Fruit fly (Drosophila melanogaster): ENCODE results near the gene nsl1.

Gene nsl1

dm6 chr3R:15775242-15775641, 18.3 kb upstream of the nsl1 start, which contains the start of gene CG45207:
Gene CG45207 (minus strand): TSS chr3R:15775342.
- TF ChIP-seq CG4496 (GFP tag; IDR thresholded peaks at IDR 0.05) (no peak), CG17806 (tag; optimal IDR thresholded peaks at IDR 0.05) (no peak), CG14655 (GFP tag; optimal IDR thresholded peaks at IDR 0.05) (no peak), Ets98B (GFP tag; IDR thresholded peaks at IDR 0.05) (no peak), EcR (GFP tag; optimal IDR thresholded peaks at IDR 0.05) (no peak), CG8159 (tag; optimal IDR thresholded peaks at IDR 0.05) (no peak), rn (GFP tag; IDR thresholded peaks at IDR 0.05) (no peak), CG8301 (tag; optimal IDR thresholded peaks at IDR 0.05) (no peak), Snoo (tag; optimal IDR thresholded peaks at IDR 0.05) (no peak), CG32121 (GFP tag; IDR thresholded peaks at IDR 0.05) (no peak), CG10348 (GFP tag; IDR thresholded peaks at IDR 0.05) (no peak), CG34367 (tag; optimal IDR thresholded peaks at IDR 0.05) (no peak), Pif1B (GFP tag; optimal IDR thresholded peaks at IDR 0.05) (no peak), Pif1A (GFP tag; optimal IDR thresholded peaks at IDR 0.05) (no peak), gl (tag; optimal IDR thresholded peaks at IDR 0.05) (no peak)

- TF ChIP-seq CG8301 (tag; optimal IDR thresholded peaks at IDR 0.05) (no peak), EcR (GFP tag; optimal IDR thresholded peaks at IDR 0.05) (no peak), CG14655 (GFP tag; optimal IDR thresholded peaks at IDR 0.05) (no peak), D1 (tag; optimal IDR thresholded peaks at IDR 0.05) (no peak), Pif1B (GFP tag; optimal IDR thresholded peaks at IDR 0.05) (no peak), gl (tag; optimal IDR thresholded peaks at IDR 0.05) (no peak), CG17806 (tag; optimal IDR thresholded peaks at IDR 0.05) (no peak), rn (GFP tag; IDR thresholded peaks at IDR 0.05) (no peak), CG4496 (GFP tag; IDR thresholded peaks at IDR 0.05) (no peak), Ets98B (GFP tag; IDR thresholded peaks at IDR 0.05) (no peak), CG9948 (tag; optimal IDR thresholded peaks at IDR 0.05) (no peak)
Observed at dm6 chr3R:15779505-15779904, 14.1 kb upstream of the nsl1 start, which contains the start of gene CG5614. Gene CG5614 (plus strand): TSS chr3R:15779805.

dm6 chr3R:15784298-15784697, 9.3 kb upstream of the nsl1 start:
- TF ChIP-seq CG14655 (GFP tag; optimal IDR thresholded peaks at IDR 0.05) (no peak), Ets98B (GFP tag; IDR thresholded peaks at IDR 0.05) (no peak), CG10348 (GFP tag; IDR thresholded peaks at IDR 0.05) (no peak)

dm6 chr3R:15786538-15786937, 7.0 kb upstream of the nsl1 start, which contains the start of gene CG9590:
Gene CG9590 (plus strand): TSS chr3R:15786703.
- no peak for TF ChIP-seq CG32121 (GFP tag; IDR thresholded peaks at IDR 0.05)
- TF ChIP-seq CG17806 (tag; optimal IDR thresholded peaks at IDR 0.05) = no peak

dm6 chr3R:15788221-15788620, 5.4 kb upstream of the nsl1 start, which contains the start of gene Uros2:
Gene Uros2 (plus strand): TSS chr3R:15788521.
- TF ChIP-seq gl (tag; optimal IDR thresholded peaks at IDR 0.05) (no peak), CG14655 (GFP tag; optimal IDR thresholded peaks at IDR 0.05) (no peak), CG4496 (GFP tag; IDR thresholded peaks at IDR 0.05) (no peak), CG15710 (tag; optimal IDR thresholded peaks at IDR 0.05) (no peak), rn (GFP tag; IDR thresholded peaks at IDR 0.05) (no peak), CG17806 (tag; optimal IDR thresholded peaks at IDR 0.05) (no peak), CG13204 (GFP tag; optimal IDR thresholded peaks at IDR 0.05) (no peak), EcR (GFP tag; optimal IDR thresholded peaks at IDR 0.05) (no peak), CG10348 (GFP tag; IDR thresholded peaks at IDR 0.05) (no peak), CG9948 (tag; optimal IDR thresholded peaks at IDR 0.05) (no peak), fd96Ca (GFP tag; IDR thresholded peaks at IDR 0.05) (no peak), CG32121 (GFP tag; IDR thresholded peaks at IDR 0.05) (no peak), CG8301 (tag; optimal IDR thresholded peaks at IDR 0.05) (no peak), D1 (tag; optimal IDR thresholded peaks at IDR 0.05) (no peak), Pif1B (GFP tag; optimal IDR thresholded peaks at IDR 0.05) (no peak), CG12605 (GFP tag; IDR thresholded peaks at IDR 0.05) (no peak), CG8159 (tag; optimal IDR thresholded peaks at IDR 0.05) (no peak)

dm6 chr3R:15792427-15792826, 1.2 kb upstream of the nsl1 start, which contains the start of gene Acyp2:
Gene Acyp2 (plus strand): TSS chr3R:15792688.
- no peak for TF ChIP-seq CG15710 (tag; optimal IDR thresholded peaks at IDR 0.05)
- no peak for TF ChIP-seq EcR (GFP tag; optimal IDR thresholded peaks at IDR 0.05)
- no peak for TF ChIP-seq Snoo (tag; optimal IDR thresholded peaks at IDR 0.05)
- no peak for TF ChIP-seq CG8159 (tag; optimal IDR thresholded peaks at IDR 0.05)
- no peak for TF ChIP-seq CG14655 (GFP tag; optimal IDR thresholded peaks at IDR 0.05)
- no peak for TF ChIP-seq Pif1A (GFP tag; optimal IDR thresholded peaks at IDR 0.05)
- TF ChIP-seq CG17806 (tag; optimal IDR thresholded peaks at IDR 0.05) = no peak
- TF ChIP-seq rn (GFP tag; IDR thresholded peaks at IDR 0.05) = no peak
- no peak for TF ChIP-seq CG8301 (tag; optimal IDR thresholded peaks at IDR 0.05)
- no peak for TF ChIP-seq fd96Ca (GFP tag; IDR thresholded peaks at IDR 0.05)
- no peak for TF ChIP-seq CG4496 (GFP tag; IDR thresholded peaks at IDR 0.05)
- no peak for TF ChIP-seq CG34367 (tag; optimal IDR thresholded peaks at IDR 0.05)
- TF ChIP-seq Pif1B (GFP tag; optimal IDR thresholded peaks at IDR 0.05) = no peak
- TF ChIP-seq CG12605 (GFP tag; IDR thresholded peaks at IDR 0.05) = no peak

- no peak for TF ChIP-seq rn (GFP tag; IDR thresholded peaks at IDR 0.05)
- peak; percentile 21 for TF ChIP-seq CG15710 (tag; optimal IDR thresholded peaks at IDR 0.05)
- no peak for TF ChIP-seq CG8159 (tag; optimal IDR thresholded peaks at IDR 0.05)
- peak; percentile 42 for TF ChIP-seq Pif1B (GFP tag; optimal IDR thresholded peaks at IDR 0.05)
- TF ChIP-seq Snoo (tag; optimal IDR thresholded peaks at IDR 0.05) = no peak
- TF ChIP-seq D1 (tag; optimal IDR thresholded peaks at IDR 0.05) = no peak
- TF ChIP-seq CG17806 (tag; optimal IDR thresholded peaks at IDR 0.05) = no peak
- TF ChIP-seq Pif1A (GFP tag; optimal IDR thresholded peaks at IDR 0.05) = no peak
- no peak for TF ChIP-seq CG12605 (GFP tag; IDR thresholded peaks at IDR 0.05)
- no peak for TF ChIP-seq EcR (GFP tag; optimal IDR thresholded peaks at IDR 0.05)
- peak; percentile 32 for TF ChIP-seq CG34367 (tag; optimal IDR thresholded peaks at IDR 0.05)
- peak; percentile 17 for TF ChIP-seq CG13204 (GFP tag; optimal IDR thresholded peaks at IDR 0.05)
- TF ChIP-seq fd96Ca (GFP tag; IDR thresholded peaks at IDR 0.05) = peak; percentile 45; the same call in 1 of the 3 replicates
- no peak for TF ChIP-seq CG9948 (tag; optimal IDR thresholded peaks at IDR 0.05)
- peak; percentile 23 for TF ChIP-seq gl (tag; optimal IDR thresholded peaks at IDR 0.05)
- TF ChIP-seq CG32121 (GFP tag; IDR thresholded peaks at IDR 0.05) = no peak; the same call in none of the 2 replicates
- peak; percentile 28; the same call in 1 of the 2 replicates for TF ChIP-seq Ets98B (GFP tag; IDR thresholded peaks at IDR 0.05)
- TF ChIP-seq CG14655 (GFP tag; optimal IDR thresholded peaks at IDR 0.05) = no peak
- no peak for TF ChIP-seq CG10348 (GFP tag; IDR thresholded peaks at IDR 0.05)
- peak; percentile 32 for TF ChIP-seq CG8301 (tag; optimal IDR thresholded peaks at IDR 0.05)
- TF ChIP-seq CG4496 (GFP tag; IDR thresholded peaks at IDR 0.05) = peak; percentile 70; the same call in 2 of the 3 replicates
Observed at dm6 chr3R:15794258-15794727, 711 bp downstream of the nsl1 start.
